Fruit fly (Drosophila melanogaster): ENCODE results near the gene OXA1L.

OXA1L gene

dm6 chr3L:10856534-10857030, 29.7 kb downstream of the OXA1L start (continued):
- TF ChIP-seq CG11696 (GFP tag; IDR thresholded peaks at IDR 0.05), result 0 out of 2 replicates have a peak, but pooled peaks have one; percentile 5
- peak; percentile 69 for TF ChIP-seq CG3163 (GFP tag; optimal IDR thresholded peaks at IDR 0.05)
- TF ChIP-seq Lpt (GFP tag; optimal IDR thresholded peaks at IDR 0.05), result no peak
- peak; percentile 69 for TF ChIP-seq ci (GFP tag; IDR thresholded peaks at IDR 0.05)
- TF ChIP-seq slp2 (GFP tag; optimal IDR thresholded peaks at IDR 0.05), result no peak
- peak; percentile 63 for TF ChIP-seq CG6254 (GFP tag; optimal IDR thresholded peaks at IDR 0.05)
- TF ChIP-seq chm (GFP tag; IDR thresholded peaks at IDR 0.05), result peak; percentile 79; the same call in 1 of the 2 replicates
- peak; percentile 35 for TF ChIP-seq CG15601 (tag; optimal IDR thresholded peaks at IDR 0.05)
- no peak for TF ChIP-seq crc (GFP tag; optimal IDR thresholded peaks at IDR 0.05)
- TF ChIP-seq CG12155 (GFP tag; optimal IDR thresholded peaks at IDR 0.05), result no peak
- TF ChIP-seq caup (GFP tag; optimal IDR thresholded peaks at IDR 0.05; ENCODE audit: severe bottlenecking), result peak; percentile 53
- peak; percentile 58 for TF ChIP-seq tap (tag; optimal IDR thresholded peaks at IDR 0.05)
- peak; percentile 75 for TF ChIP-seq CG8924 (tag; optimal IDR thresholded peaks at IDR 0.05)
- TF ChIP-seq Awh (GFP tag; IDR thresholded peaks at IDR 0.05), result peak; percentile 57; the same call in 1 of the 2 replicates
- peak; percentile 24 for TF ChIP-seq CG33557 (GFP tag; optimal IDR thresholded peaks at IDR 0.05)
- peak; percentile 17; the same call in 1 of the 3 replicates for TF ChIP-seq CG6791 (GFP tag; IDR thresholded peaks at IDR 0.05; ENCODE audit: partially characterized antibody)
- TF ChIP-seq CG15073 (GFP tag; optimal IDR thresholded peaks at IDR 0.05), result no peak
- TF ChIP-seq HmgZ (tag; optimal IDR thresholded peaks at IDR 0.05), result peak; percentile 84
- peak; percentile 66 for TF ChIP-seq CG13624 (GFP tag; optimal IDR thresholded peaks at IDR 0.05)
- TF ChIP-seq nau (GFP tag; optimal IDR thresholded peaks at IDR 0.05), result peak; percentile 61
- peak; percentile 96 to 99 for TF ChIP-seq Trl (optimal IDR thresholded peaks at IDR 0.05)
- peak; percentile 76 for TF ChIP-seq Trl (GFP tag; optimal IDR thresholded peaks at IDR 0.05)
- TF ChIP-seq CG9876 (GFP tag; optimal IDR thresholded peaks at IDR 0.05), result peak; percentile 0
- TF ChIP-seq Nf-YC (tag; optimal IDR thresholded peaks at IDR 0.05), result peak; percentile 93
- TF ChIP-seq tll (GFP tag; optimal IDR thresholded peaks at IDR 0.05), result peak; percentile 72 to 87
- peak; percentile 100 for TF ChIP-seq Deaf1 (tag; optimal IDR thresholded peaks at IDR 0.05)
- TF ChIP-seq pros (GFP tag; optimal IDR thresholded peaks at IDR 0.05), result peak; percentile 81
- no peak for TF ChIP-seq jigr1 (GFP tag; IDR thresholded peaks at IDR 0.05)
- peak; percentile 7 for TF ChIP-seq psq (GFP tag; optimal IDR thresholded peaks at IDR 0.05)
- peak; percentile 88 for TF ChIP-seq CG10543 (GFP tag; optimal IDR thresholded peaks at IDR 0.05)
- TF ChIP-seq tin (GFP tag; optimal IDR thresholded peaks at IDR 0.05), result no peak
- TF ChIP-seq Opbp (GFP tag; IDR thresholded peaks at IDR 0.05; ENCODE audit: partially characterized antibody), result peak; percentile 51; the same call in 1 of the 3 replicates
- peak; percentile 99 for TF ChIP-seq CG8478 (optimal IDR thresholded peaks at IDR 0.05)
- TF ChIP-seq vfl (GFP tag; optimal IDR thresholded peaks at IDR 0.05), result no peak
- peak; percentile 12 for TF ChIP-seq ewg (GFP tag; optimal IDR thresholded peaks at IDR 0.05)
- no peak for TF ChIP-seq btn (GFP tag; optimal IDR thresholded peaks at IDR 0.05)
- peak; percentile 25 for TF ChIP-seq CG8281 (tag; optimal IDR thresholded peaks at IDR 0.05)
- TF ChIP-seq trem (tag; optimal IDR thresholded peaks at IDR 0.05), result no peak
- peak; percentile 74 for TF ChIP-seq scrt (GFP tag; optimal IDR thresholded peaks at IDR 0.05)
- TF ChIP-seq grau (tag; optimal IDR thresholded peaks at IDR 0.05), result peak; percentile 11
- TF ChIP-seq Eip74EF (GFP tag; optimal IDR thresholded peaks at IDR 0.05), result peak in 1 of 2 experiments; percentile 71
- peak; percentile 70 for TF ChIP-seq Bgb (GFP tag; IDR thresholded peaks at IDR 0.05; ENCODE audit: partially characterized antibody)
- TF ChIP-seq CG16863 (GFP tag; optimal IDR thresholded peaks at IDR 0.05), result peak; percentile 39
- peak; percentile 81 for TF ChIP-seq her (GFP tag; optimal IDR thresholded peaks at IDR 0.05)
- TF ChIP-seq CG1792 (GFP tag; optimal IDR thresholded peaks at IDR 0.05), result peak; percentile 48
- no peak for TF ChIP-seq sim (GFP tag; IDR thresholded peaks at IDR 0.05)
- peak; percentile 14 for TF ChIP-seq CG10267 (tag; optimal IDR thresholded peaks at IDR 0.05)
- TF ChIP-seq stwl (tag; optimal IDR thresholded peaks at IDR 0.05), result peak; percentile 39
- peak; percentile 56 for TF ChIP-seq CG1603 (tag; optimal IDR thresholded peaks at IDR 0.05)
- TF ChIP-seq HmgD (GFP tag; optimal IDR thresholded peaks at IDR 0.05), result peak; percentile 93
